Fruit fly (Drosophila melanogaster) S2 (cell line): Measurements from ENCODE around the gene TkR99D.
A peak's percentile ranks its signal among the peaks of the same experiment; 100 is the strongest.

ENCODE experiments used
- CG8478 ChIP-seq: fragments of >200 bp; optimal IDR thresholded peaks from 2 replicates; lab custom pipeline; 2018
- CTCF ChIP-seq, 2 experiments: fragments of >200 bp; optimal IDR thresholded peaks; 2 replicates each; lab custom pipeline; 2018

Gene TkR99D

DNA sequence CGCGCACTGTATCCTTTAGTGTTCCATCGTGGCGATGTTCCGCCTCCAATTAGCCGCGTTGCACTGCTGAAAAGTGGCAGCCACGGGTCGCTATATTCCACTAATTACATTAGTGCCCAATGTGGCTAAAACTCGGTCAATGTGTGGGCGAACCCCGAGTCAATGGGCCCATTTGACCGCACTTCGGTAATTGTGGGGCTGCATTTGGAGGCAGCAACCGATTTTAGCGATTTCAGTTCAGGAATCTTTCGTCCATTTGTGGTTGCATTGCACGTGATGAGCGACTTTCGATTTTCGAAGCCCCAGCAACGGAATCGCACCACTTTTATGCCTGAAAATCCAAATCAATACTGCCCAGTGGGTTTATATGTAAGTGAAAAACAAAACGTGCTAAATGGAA is 49.1 kb downstream of the TkR99D start, which contains the start of gene trp:
TSS of gene trp (minus strand) at position 101 of the 400 bp plus-strand sequence.
- TF ChIP-seq CG8478 (lab: Kevin White, UChicago), result no peak
- TF ChIP-seq CTCF (optimal IDR thresholded peaks at IDR 0.05; lab: Kevin White, UChicago), result no peak

DNA sequence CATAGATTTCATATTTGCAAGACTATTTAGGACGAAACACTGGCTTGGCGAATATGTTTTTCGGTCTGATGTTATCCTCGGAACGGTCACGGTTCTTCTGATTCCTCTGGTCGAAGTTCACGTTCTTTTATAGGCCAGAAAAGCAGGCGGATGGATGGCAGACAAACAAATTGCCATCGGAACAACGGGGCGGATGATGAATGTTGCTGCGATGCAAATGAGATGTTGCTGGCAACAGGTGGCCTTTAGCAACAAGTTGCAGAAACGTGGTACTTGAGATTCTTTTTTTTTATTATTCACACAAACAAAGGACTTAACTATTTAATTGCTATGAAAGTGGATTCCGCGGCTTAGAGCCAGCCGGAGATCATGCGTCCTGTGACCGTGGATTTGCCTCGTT is 55.0 kb downstream of the TkR99D start, which contains the start of gene Capa:
TSS of gene Capa (minus strand) at position 101 of the 400 bp plus-strand sequence.
- TF ChIP-seq CTCF (optimal IDR thresholded peaks at IDR 0.05; lab: Kevin White, UChicago), result no peak
- TF ChIP-seq CG8478 (lab: Kevin White, UChicago), result no peak

DNA sequence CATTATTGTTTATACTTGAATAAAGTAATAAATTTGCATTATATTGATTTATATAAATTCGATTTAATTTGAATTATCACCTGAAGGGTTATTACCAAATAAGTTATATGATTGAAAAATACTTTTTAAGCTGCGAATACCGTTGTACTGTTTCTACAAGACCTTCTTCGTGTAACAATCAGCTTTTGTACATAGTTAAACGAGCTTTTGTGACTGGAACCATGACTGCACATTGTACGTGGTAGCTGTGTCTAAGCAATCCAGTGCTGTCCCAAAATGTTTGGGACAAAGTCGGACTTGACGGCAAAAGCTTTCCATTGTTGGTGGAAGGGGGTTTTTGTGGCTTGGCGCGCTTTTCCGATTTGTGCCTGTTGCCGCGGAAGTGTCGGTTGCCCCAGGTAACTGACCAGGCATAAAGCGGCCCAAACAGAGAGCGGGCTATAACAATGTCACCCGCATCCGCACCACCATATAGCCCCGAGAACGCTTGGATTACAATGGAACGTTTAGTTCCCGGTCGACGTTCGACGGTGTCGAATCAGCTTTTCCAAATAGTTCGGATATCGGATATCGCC is 61.6 kb downstream of the TkR99D start, which contains the start of gene CG31036:
TSS of gene CG31036 (plus strand) at position 507 of the 575 bp plus-strand sequence.
- TF ChIP-seq CTCF (optimal IDR thresholded peaks at IDR 0.05; lab: Kevin White, UChicago), result no peak
- TF ChIP-seq CG8478 (lab: Kevin White, UChicago), result no peak

DNA sequence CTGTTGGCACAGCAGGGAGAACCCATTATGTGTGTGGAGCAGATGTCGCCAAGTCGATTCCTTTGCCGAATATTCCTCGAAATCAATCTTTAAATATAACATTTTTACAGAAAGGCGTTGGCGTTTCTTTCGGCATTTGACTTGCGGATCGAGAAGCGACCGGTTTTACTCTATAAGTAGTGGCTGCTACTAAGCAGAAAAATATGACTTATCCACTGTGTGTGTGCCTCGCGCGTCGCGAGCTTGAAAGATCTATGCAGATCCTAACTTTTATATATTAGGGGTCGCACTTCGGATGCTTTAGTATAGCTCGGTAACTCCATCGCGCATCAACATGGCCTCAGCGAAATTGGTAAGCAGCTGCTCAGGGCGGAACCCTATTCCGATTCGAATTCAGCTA is 64.1 kb downstream of the TkR99D start, which contains the start of gene CG15515:
TSS of gene CG15515 (plus strand) at position 301 of the 400 bp plus-strand sequence.
- TF ChIP-seq CG8478 (lab: Kevin White, UChicago), result no peak
- no peak for TF ChIP-seq CTCF (optimal IDR thresholded peaks at IDR 0.05; lab: Kevin White, UChicago)

DNA sequence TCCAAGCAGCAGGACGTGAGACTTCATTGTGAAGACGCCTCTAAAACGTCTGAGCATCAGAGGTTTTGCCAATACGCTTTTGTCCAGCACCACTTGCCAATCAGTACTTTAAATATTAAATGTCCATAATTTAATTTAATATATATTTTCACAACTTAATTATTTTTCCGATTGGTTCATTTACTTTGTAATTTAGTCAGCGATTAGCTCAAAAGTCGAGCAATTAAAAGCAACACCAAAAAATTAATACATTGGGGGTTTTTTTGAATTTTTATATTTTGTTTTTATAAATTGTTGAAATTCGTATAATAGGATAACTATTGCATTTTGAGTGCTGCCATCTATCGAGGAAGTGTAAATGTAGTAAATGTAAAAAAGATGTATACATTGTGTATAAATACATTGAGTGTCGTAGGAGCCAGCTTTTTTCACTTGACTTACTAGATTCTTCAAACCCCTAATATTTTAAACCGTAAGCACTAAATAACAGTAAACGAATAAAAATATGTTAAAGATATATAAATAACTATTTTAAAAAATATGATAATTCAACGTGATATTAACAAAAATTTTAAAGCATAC is 65.4 kb downstream of the TkR99D start, which contains the start of gene CG15517:
TSS of gene CG15517 (minus strand) at position 51 of the 582 bp plus-strand sequence.
- TF ChIP-seq CG8478 (lab: Kevin White, UChicago) (no peak), CTCF (optimal IDR thresholded peaks at IDR 0.05; lab: Kevin White, UChicago) (peak; percentile 65 to 89)
